Worm (Caenorhabditis elegans) whole organism, young adult: ENCODE results near the gene R07B7.10.

ENCODE experiments used
- B0035.1 ChIP-seq: sonication (generic microtip); optimal IDR thresholded peaks from 2 replicates; lab custom pipeline; 2016; ENCODE audit warnings: missing genetic modification characterization, mild to moderate bottlenecking, missing compliant biosample characterization, missing genotype, missing genetic modification reagents
- B0336.3 ChIP-seq: fragments of 200-800 bp; sonication (Bioruptor generic); IDR thresholded peaks from 2 replicates; pipeline ENCODE4 v1.3.6; 2022; ENCODE audit warnings: missing genetic modification characterization, missing compliant biosample characterization
- F10E7.11 ChIP-seq: sonication (generic microtip); optimal IDR thresholded peaks from 2 replicates; lab custom pipeline; 2017; ENCODE audit warnings: mild to moderate bottlenecking, missing genetic modification characterization, moderate library complexity, missing compliant biosample characterization
- F49E8.2 ChIP-seq: sonication (generic microtip); optimal IDR thresholded peaks from 3 replicates; lab custom pipeline; 2017; ENCODE audit warnings: missing genetic modification characterization, mild to moderate bottlenecking, missing compliant biosample characterization, antibody characterized with exemption, moderate library complexity; ENCODE audit not compliant: insufficient read depth
- F57C9.4 ChIP-seq: sonication (generic microtip); optimal IDR thresholded peaks from 2 replicates; lab custom pipeline; 2017; ENCODE audit warnings: mild to moderate bottlenecking, missing genetic modification characterization, missing compliant biosample characterization
- Y53F4B.3 ChIP-seq: fragments of 200-800 bp; sonication (Bioruptor generic); IDR thresholded peaks from 2 replicates; pipeline ENCODE4 v1.3.6; 2022; ENCODE audit warnings: missing genetic modification reagents, missing genetic modification characterization, missing compliant biosample characterization
- aptf-2 ChIP-seq: fragments of 200-800 bp; sonication (Bioruptor generic); conservative IDR thresholded peaks from 2 replicates; pipeline ENCODE4 v1.3.6; 2022; ENCODE audit warnings: missing genetic modification reagents, missing genetic modification characterization, missing compliant biosample characterization
- atf-7 ChIP-seq: sonication (generic microtip); optimal IDR thresholded peaks from 2 replicates; lab custom pipeline; 2017; ENCODE audit warnings: mild to moderate bottlenecking, missing genetic modification characterization, missing compliant biosample characterization
- athp-1 ChIP-seq: sonication (generic microtip); optimal IDR thresholded peaks from 2 replicates; lab custom pipeline; 2017; ENCODE audit warnings: mild to moderate bottlenecking, missing genetic modification characterization, missing compliant biosample characterization
- attf-3 ChIP-seq: fragments of 200-800 bp; sonication (Bioruptor generic); conservative IDR thresholded peaks from 2 replicates; pipeline ENCODE4 v1.3.6; 2022; ENCODE audit warnings: missing genetic modification reagents, missing genetic modification characterization, missing compliant biosample characterization
- bed-2 ChIP-seq: fragments of 200-800 bp; sonication (Bioruptor generic); IDR thresholded peaks from 2 replicates; pipeline ENCODE4 v1.3.6; 2022; ENCODE audit warnings: missing genetic modification reagents, missing genetic modification characterization, missing compliant biosample characterization
- dox-1 ChIP-seq: fragments of 200-800 bp; sonication (Bioruptor generic); IDR thresholded peaks from 2 replicates; pipeline ENCODE4 v1.3.6; 2022; ENCODE audit warnings: missing genetic modification reagents, missing genetic modification characterization, missing compliant biosample characterization
- lin-26 ChIP-seq: fragments of 200-800 bp; sonication (Bioruptor generic); IDR thresholded peaks from 2 replicates; pipeline ENCODE4 v1.3.6; 2022; ENCODE audit warnings: missing genetic modification reagents, missing genetic modification characterization, missing compliant biosample characterization
- madf-6 ChIP-seq: fragments of 200-800 bp; sonication (Bioruptor generic); IDR thresholded peaks from 2 replicates; pipeline ENCODE4 v1.3.6; 2022; ENCODE audit warnings: missing genetic modification reagents, missing genetic modification characterization, missing compliant biosample characterization
- madf-8 ChIP-seq: fragments of 200-800 bp; sonication (Bioruptor generic); conservative IDR thresholded peaks from 2 replicates; pipeline ENCODE4 v1.3.6; 2022; ENCODE audit warnings: missing genetic modification reagents, missing genetic modification characterization, missing compliant biosample characterization
- mel-28 ChIP-seq: sonication (generic microtip); optimal IDR thresholded peaks from 2 replicates; lab custom pipeline; 2016; ENCODE audit warnings: borderline replicate concordance, mild to moderate bottlenecking, missing genetic modification characterization, missing compliant biosample characterization
- mxl-1 ChIP-seq: sonication (generic microtip); optimal IDR thresholded peaks from 2 replicates; lab custom pipeline; 2016; ENCODE audit warnings: missing genetic modification characterization, missing compliant biosample characterization
- nhr-120 ChIP-seq: fragments of 200-800 bp; sonication (Bioruptor generic); IDR thresholded peaks from 2 replicates; pipeline ENCODE4 v1.3.6; 2022; ENCODE audit warnings: missing genetic modification characterization, missing compliant biosample characterization
- nhr-80 ChIP-seq: sonication (generic microtip); optimal IDR thresholded peaks from 2 replicates; lab custom pipeline; 2016; ENCODE audit warnings: missing genetic modification characterization, missing compliant biosample characterization
- nhr-90 ChIP-seq: sonication (generic microtip); optimal IDR thresholded peaks from 2 replicates; lab custom pipeline; 2016; ENCODE audit warnings: missing genotype, mild to moderate bottlenecking, missing genetic modification characterization, missing compliant biosample characterization
- rpc-1 ChIP-seq, 2 experiments: fragments of 150-350 bp in 1 of 2; sonication (generic microtip) in 1 of 2; optimal IDR thresholded peaks; 2 replicates each; lab custom pipeline; 2014 to 2018; ENCODE audit warnings: missing biosample characterization in 1 of 2, missing genetic modification characterization in 1 of 2, missing genetic modification reagents in 1 of 2, missing genotype in 1 of 2
- sea-2 ChIP-seq: fragments of 200-800 bp; sonication (Bioruptor generic); IDR thresholded peaks from 2 replicates; pipeline ENCODE4 v1.3.6; 2022; ENCODE audit warnings: missing genetic modification characterization, missing compliant biosample characterization
- snpc-1.3 ChIP-seq: sonication (generic microtip); optimal IDR thresholded peaks from 2 replicates; lab custom pipeline; 2017; ENCODE audit warnings: missing genetic modification characterization, mild to moderate bottlenecking, missing compliant biosample characterization, antibody characterized with exemption, moderate library complexity, missing genotype, missing genetic modification reagents; ENCODE audit not compliant: insufficient read depth
- snpc-3.4 ChIP-seq: sonication (generic microtip); optimal IDR thresholded peaks from 2 replicates; lab custom pipeline; 2017; ENCODE audit warnings: missing genetic modification characterization, mild to moderate bottlenecking, missing compliant biosample characterization, antibody characterized with exemption, moderate library complexity, missing genotype, missing genetic modification reagents
- snpc-4 ChIP-seq, 5 experiments: fragments of 150-350 bp in 1 of 5; sonication (generic microtip) in 4 of 5; optimal IDR thresholded peaks; 2 replicates each; lab custom pipeline; 2014 to 2018; ENCODE audit warnings: missing genetic modification characterization in 5 of 5, missing biosample characterization in 3 of 5, antibody characterized with exemption in 2 of 5, mild to moderate bottlenecking in 2 of 5, missing compliant biosample characterization in 2 of 5, missing genotype in 2 of 5, moderate library complexity in 2 of 5, missing genetic modification reagents in 1 of 5
- zfh-2 ChIP-seq: fragments of 200-800 bp; sonication (Bioruptor generic); conservative IDR thresholded peaks from 2 replicates; pipeline ENCODE4 v1.3.6; 2022; ENCODE audit warnings: missing genetic modification reagents, missing genetic modification characterization, missing compliant biosample characterization
- ztf-28 ChIP-seq: fragments of 200-800 bp; sonication (Bioruptor generic); IDR thresholded peaks from 2 replicates; pipeline ENCODE4 v1.3.6; 2022; ENCODE audit warnings: missing genetic modification reagents, missing genetic modification characterization, missing compliant biosample characterization
- ztf-3 ChIP-seq: fragments of 200-800 bp; sonication (Bioruptor generic); optimal IDR thresholded peaks from 2 replicates; lab custom pipeline; 2018; ENCODE audit warnings: mild to moderate bottlenecking, missing genetic modification characterization, missing compliant biosample characterization

The R07B7.10 gene

ce11 chrV:12103920-12104319 lies 20.9 kb downstream of the R07B7.10 start, which contains the start of gene nhr-153:
nhr-153 (plus strand) TSS chrV:12104220.
- TF ChIP-seq B0336.3 (GFP tag; lab: Robert Waterston, UW) (no peak), madf-8 (GFP tag; lab: Robert Waterston, UW) (no peak), lin-26 (GFP tag; lab: Robert Waterston, UW) (no peak), nhr-90 (no peak), B0035.1 (tag; lab: Kevin White, UChicago) (no peak), athp-1 (tag; lab: Kevin White, UChicago) (no peak), mel-28 (tag; lab: Kevin White, UChicago) (no peak), ztf-28 (GFP tag; lab: Robert Waterston, UW) (no peak), snpc-4 (GFP tag; optimal IDR thresholded peaks at IDR 0.05; lab: Kevin White, UChicago) (no peak), snpc-4 (tag; optimal IDR thresholded peaks at IDR 0.05; lab: Kevin White, UChicago) (no peak), attf-3 (GFP tag; lab: Robert Waterston, UW) (no peak)

- TF ChIP-seq F49E8.2 (no peak), nhr-80 (tag; lab: Kevin White, UChicago) (peak; percentile 2), F10E7.11 (tag; lab: Kevin White, UChicago) (no peak), aptf-2 (GFP tag; lab: Robert Waterston, UW) (no peak), B0035.1 (tag; lab: Kevin White, UChicago) (no peak), sea-2 (GFP tag; lab: Robert Waterston, UW) (no peak), atf-7 (tag; lab: Kevin White, UChicago) (no peak), bed-2 (no peak), snpc-1.3 (tag; lab: Kevin White, UChicago) (no peak)
Measured at ce11 chrV:12106841-12107240, 23.8 kb downstream of the R07B7.10 start, which contains the start of gene nhr-136. nhr-136 (plus strand) TSS chrV:12107141.

- TF ChIP-seq Y53F4B.3 (GFP tag; lab: Robert Waterston, UW) (no peak), ztf-3 (GFP tag; lab: Kevin White, UChicago) (no peak), F57C9.4 (tag; lab: Kevin White, UChicago) (no peak), madf-6 (GFP tag; lab: Robert Waterston, UW) (no peak), nhr-80 (tag; lab: Kevin White, UChicago) (no peak)
- TF ChIP-seq, all 124 proteins: peak for 0
Measured at ce11 chrV:12111452-12111851, 28.4 kb downstream of the R07B7.10 start, which contains the start of gene lhpp-1. lhpp-1 (minus strand) TSS chrV:12111805.

DNA sequence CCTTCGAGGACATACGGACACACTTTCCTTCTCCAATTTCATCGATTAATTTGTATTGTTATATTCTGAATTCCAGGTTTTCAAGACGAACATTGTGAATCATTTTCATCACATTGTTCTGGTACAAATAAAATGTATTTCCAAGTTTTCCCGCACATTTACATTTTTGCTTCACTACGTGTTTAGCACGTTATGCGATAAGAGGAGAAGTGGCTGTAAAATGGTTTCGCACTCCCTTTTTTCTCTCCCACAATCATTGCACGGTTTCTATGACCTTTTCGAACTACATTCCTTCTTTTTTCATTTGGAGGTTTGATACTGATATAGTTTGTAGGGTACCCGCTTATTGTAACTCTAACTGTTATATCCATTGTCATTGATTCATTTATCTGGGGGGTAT lies 30.7 kb downstream of the R07B7.10 start:
- TF ChIP-seq nhr-80 (tag; lab: Kevin White, UChicago), result peak; percentile 70
- no peak for TF ChIP-seq snpc-3.4 (tag; lab: Kevin White, UChicago)

DNA sequence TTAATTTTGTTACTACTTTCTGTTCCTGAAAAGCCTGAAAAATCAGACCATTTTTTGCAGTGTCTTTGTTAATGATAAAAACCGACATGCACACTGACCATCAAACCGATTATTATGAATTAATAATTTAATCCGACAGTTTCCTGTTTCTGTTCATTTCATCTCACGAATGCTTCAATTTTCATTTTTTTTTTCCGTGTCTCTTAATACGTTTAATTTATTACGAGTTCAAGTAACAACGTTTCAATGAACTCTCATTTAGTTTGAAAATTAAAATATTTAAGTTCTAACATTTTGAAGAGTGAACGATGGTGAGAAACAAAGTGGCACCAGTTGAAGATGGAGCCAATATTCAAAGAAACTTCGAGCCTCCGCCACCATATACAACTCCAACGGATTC lies 31.7 kb downstream of the R07B7.10 start, which contains the start of gene spin-1:
Gene spin-1 (plus strand): TSS at position 301 of the 400 bp plus-strand sequence.
- TF ChIP-seq mxl-1 (tag; lab: Kevin White, UChicago), result no peak
- no peak for TF ChIP-seq madf-6 (GFP tag; lab: Robert Waterston, UW)
- no peak for TF ChIP-seq rpc-1 (optimal IDR thresholded peaks at IDR 0.05; lab: Kevin White, UChicago)
- TF ChIP-seq rpc-1 (tag; optimal IDR thresholded peaks at IDR 0.05; lab: Kevin White, UChicago), result no peak
- TF ChIP-seq dox-1 (GFP tag; lab: Robert Waterston, UW), result no peak
- no peak for TF ChIP-seq zfh-2 (GFP tag; lab: Robert Waterston, UW)
- no peak for TF ChIP-seq B0336.3 (GFP tag; lab: Robert Waterston, UW)
- TF ChIP-seq, all 124 proteins: peak for 0

DNA sequence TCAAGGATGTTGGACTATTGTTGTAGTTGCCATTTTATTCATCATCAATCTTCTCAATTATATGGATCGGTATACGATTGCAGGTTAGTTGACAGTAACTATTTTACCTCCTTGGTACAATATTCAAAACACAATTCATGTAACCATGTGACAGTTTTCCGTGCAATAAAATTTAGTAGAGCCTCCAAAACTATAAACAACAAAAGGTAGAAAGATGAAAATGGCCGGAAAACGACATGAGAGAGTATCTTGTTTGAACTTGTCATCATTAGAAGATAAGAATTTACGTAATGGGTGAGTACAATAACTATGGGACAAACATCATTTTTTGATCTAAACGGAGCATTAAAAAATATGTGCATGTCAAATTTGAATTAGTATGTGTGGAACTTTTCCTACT lies 32.1 kb downstream of the R07B7.10 start:
- TF ChIP-seq nhr-120 (GFP tag; lab: Robert Waterston, UW), result no peak
- peak; percentile 27 for TF ChIP-seq nhr-80 (tag; lab: Kevin White, UChicago)
